Worm (Caenorhabditis elegans) whole organism, L4 larva: ENCODE data around the gene Y53G8B.1.

Experiments used
- Y48G9A.11 ChIP-seq: fragments of 200-800 bp; sonication (Bioruptor generic); IDR thresholded peaks from 2 replicates; pipeline ENCODE4 v1.3.6; 2022; ENCODE audit warnings: missing genetic modification reagents, missing genetic modification characterization, missing compliant biosample characterization
- dmd-8 ChIP-seq: fragments of 200-800 bp; sonication (Bioruptor generic); IDR thresholded peaks from 2 replicates; pipeline ENCODE4 v1.3.6; 2022; ENCODE audit warnings: missing genetic modification characterization, missing compliant biosample characterization
- mdl-1 ChIP-seq, 2 experiments: fragments of 150-350 bp in 1 of 2; sonication (generic microtip) in 1 of 2; optimal IDR thresholded peaks; 2 replicates each; lab custom pipeline; 2014 to 2017; ENCODE audit warnings: missing biosample characterization in 2 of 2, missing genetic modification characterization in 2 of 2
- php-3 ChIP-seq: fragments of 200-800 bp; sonication (Bioruptor generic); IDR thresholded peaks from 2 replicates; pipeline ENCODE4 v1.3.6; 2022; ENCODE audit warnings: missing genetic modification reagents, missing genetic modification characterization, missing compliant biosample characterization
- saeg-2 ChIP-seq: fragments of 200-800 bp; sonication (Bioruptor generic); IDR thresholded peaks from 2 replicates; pipeline ENCODE4 v1.3.6; 2022; ENCODE audit warnings: missing genetic modification reagents, missing genetic modification characterization, missing compliant biosample characterization
- unc-62 ChIP-seq, 3 experiments: fragments of 150-350 bp in 1 of 3; sonication (generic microtip); optimal IDR thresholded peaks in 2 of 3; peaks in 1 of 3; 1 replicate in 1 of 3; 2 replicates in 2 of 3; lab custom pipeline; 2014 to 2017; ENCODE audit warnings: missing biosample characterization in 3 of 3, missing genetic modification characterization in 3 of 3, missing genetic modification reagents in 3 of 3, missing genotype in 1 of 3

- no peak for TF ChIP-seq saeg-2 (GFP tag; lab: Robert Waterston, UW)
- TF ChIP-seq unc-62 (GFP tag; optimal IDR thresholded peaks at IDR 0.05 in 1 of 2; lab: Kevin White, UChicago), result no peak
- no peak for TF ChIP-seq unc-62 (tag; optimal IDR thresholded peaks at IDR 0.05; lab: Kevin White, UChicago)
- no peak for TF ChIP-seq php-3 (GFP tag; lab: Robert Waterston, UW)
- no peak for TF ChIP-seq mdl-1 (tag; optimal IDR thresholded peaks at IDR 0.05; lab: Kevin White, UChicago)
- no peak for TF ChIP-seq Y48G9A.11 (GFP tag; lab: Robert Waterston, UW)
- TF ChIP-seq dmd-8 (GFP tag; lab: Robert Waterston, UW), result no peak
These were observed 23.9 kb upstream of the Y53G8B.1 start for ce11 chrIII:3105212-3105611.
